Worm (Caenorhabditis elegans) whole organism, young adult: ENCODE data around the gene Y45F10D.6.

Experiments used
- B0019.2 ChIP-seq: fragments of 200-800 bp; sonication (Bioruptor generic); conservative IDR thresholded peaks from 2 replicates; pipeline ENCODE4 v1.3.6; 2022; ENCODE audit warnings: missing genetic modification reagents, missing genetic modification characterization, missing compliant biosample characterization
- B0035.1 ChIP-seq: sonication (generic microtip); optimal IDR thresholded peaks from 2 replicates; lab custom pipeline; 2016; ENCODE audit warnings: missing genetic modification characterization, mild to moderate bottlenecking, missing compliant biosample characterization, missing genotype, missing genetic modification reagents
- F22D6.2 ChIP-seq: sonication (generic microtip); optimal IDR thresholded peaks from 2 replicates; lab custom pipeline; 2016; ENCODE audit warnings: mild to moderate bottlenecking, missing genetic modification characterization, missing compliant biosample characterization
- F23B12.7 ChIP-seq: sonication (generic microtip); optimal IDR thresholded peaks from 2 replicates; lab custom pipeline; 2017; ENCODE audit warnings: missing genetic modification characterization, mild to moderate bottlenecking, missing compliant biosample characterization, antibody characterized with exemption, moderate library complexity; ENCODE audit not compliant: insufficient read depth
- F33H1.4 ChIP-seq: fragments of 200-800 bp; sonication (Bioruptor generic); IDR thresholded peaks from 2 replicates; pipeline ENCODE4 v1.3.6; 2022; ENCODE audit warnings: missing genetic modification reagents, missing genetic modification characterization, missing compliant biosample characterization
- F39B2.1 ChIP-seq: fragments of 200-800 bp; sonication (Bioruptor generic); IDR thresholded peaks from 2 replicates; pipeline ENCODE4 v1.3.6; 2022; ENCODE audit warnings: missing genetic modification reagents, missing genetic modification characterization, missing compliant biosample characterization
- T26A5.8 ChIP-seq: sonication (generic microtip); optimal IDR thresholded peaks from 2 replicates; lab custom pipeline; 2016; ENCODE audit warnings: missing genetic modification characterization, missing compliant biosample characterization
- Y53G8AR.9 ChIP-seq: fragments of 200-800 bp; sonication (Bioruptor generic); conservative IDR thresholded peaks from 2 replicates; pipeline ENCODE4 v1.3.6; 2022; ENCODE audit warnings: missing genetic modification reagents, missing genetic modification characterization, missing compliant biosample characterization
- Y79H2A.3 ChIP-seq: fragments of 200-800 bp; sonication (Bioruptor generic); conservative IDR thresholded peaks from 2 replicates; pipeline ENCODE4 v1.3.6; 2022; ENCODE audit warnings: missing genetic modification reagents, missing genetic modification characterization, missing compliant biosample characterization
- ZK185.1 ChIP-seq: sonication (generic microtip); optimal IDR thresholded peaks from 2 replicates; lab custom pipeline; 2016; ENCODE audit warnings: mild to moderate bottlenecking, missing genetic modification characterization, missing compliant biosample characterization; ENCODE audit not compliant: poor library complexity, severe bottlenecking
- ama-1 ChIP-seq, 3 experiments: fragments of 150-350 bp in 1 of 3; sonication (generic microtip) in 2 of 3; optimal IDR thresholded peaks; 2 replicates each; lab custom pipeline; 2014 to 2018; ENCODE audit warnings: missing biosample characterization in 2 of 3, missing genetic modification characterization in 2 of 3, missing genetic modification reagents in 2 of 3
- aptf-3 ChIP-seq: fragments of 200-800 bp; sonication (Bioruptor generic); IDR thresholded peaks from 2 replicates; pipeline ENCODE4 v1.3.6; 2022; ENCODE audit warnings: missing genetic modification characterization, missing compliant biosample characterization
- ceh-79 ChIP-seq: sonication (generic microtip); optimal IDR thresholded peaks from 2 replicates; lab custom pipeline; 2017; ENCODE audit warnings: mild to moderate bottlenecking, missing genetic modification characterization, missing compliant biosample characterization
- chd-7 ChIP-seq: sonication (generic microtip); optimal IDR thresholded peaks from 2 replicates; lab custom pipeline; 2016; ENCODE audit warnings: mild to moderate bottlenecking, missing genetic modification characterization, moderate library complexity, missing compliant biosample characterization
- dox-1 ChIP-seq: fragments of 200-800 bp; sonication (Bioruptor generic); IDR thresholded peaks from 2 replicates; pipeline ENCODE4 v1.3.6; 2022; ENCODE audit warnings: missing genetic modification reagents, missing genetic modification characterization, missing compliant biosample characterization
- ets-4 ChIP-seq: fragments of 200-800 bp; sonication (Bioruptor generic); optimal IDR thresholded peaks from 2 replicates; lab custom pipeline; 2018; ENCODE audit warnings: mild to moderate bottlenecking, missing genetic modification characterization, missing compliant biosample characterization
- fkh-3 ChIP-seq: sonication (generic microtip); optimal IDR thresholded peaks from 2 replicates; lab custom pipeline; 2016; ENCODE audit warnings: mild to moderate bottlenecking, missing genetic modification characterization, missing compliant biosample characterization
- him-1 ChIP-seq: sonication (generic microtip); optimal IDR thresholded peaks from 2 replicates; lab custom pipeline; 2016; ENCODE audit warnings: missing genotype, missing genetic modification reagents, missing genetic modification characterization, missing compliant biosample characterization
- hlh-12 ChIP-seq: sonication (generic microtip); optimal IDR thresholded peaks from 2 replicates; lab custom pipeline; 2016; ENCODE audit warnings: missing genetic modification characterization, missing compliant biosample characterization
- hmg-1.2 ChIP-seq: fragments of 200-800 bp; sonication (Bioruptor generic); IDR thresholded peaks from 2 replicates; pipeline ENCODE4 v1.3.6; 2022; ENCODE audit warnings: missing genetic modification reagents, missing genetic modification characterization, missing compliant biosample characterization
- hmg-20 ChIP-seq: fragments of 200-800 bp; sonication (Bioruptor generic); IDR thresholded peaks from 2 replicates; pipeline ENCODE4 v1.3.6; 2022; ENCODE audit warnings: missing genetic modification reagents, missing genetic modification characterization, missing compliant biosample characterization
- let-607 ChIP-seq, 2 experiments: fragments of 200-800 bp in 1 of 2; sonication (Bioruptor generic) in 1 of 2; sonication (generic microtip) in 1 of 2; optimal IDR thresholded peaks; 2 replicates each; lab custom pipeline; 2016 to 2018; ENCODE audit warnings: mild to moderate bottlenecking in 2 of 2, missing compliant biosample characterization in 2 of 2, missing genetic modification characterization in 2 of 2, moderate library complexity in 2 of 2, missing genotype in 1 of 2
- lin-26 ChIP-seq: fragments of 200-800 bp; sonication (Bioruptor generic); IDR thresholded peaks from 2 replicates; pipeline ENCODE4 v1.3.6; 2022; ENCODE audit warnings: missing genetic modification reagents, missing genetic modification characterization, missing compliant biosample characterization
- lin-40 ChIP-seq: sonication (generic microtip); optimal IDR thresholded peaks from 2 replicates; lab custom pipeline; 2016; ENCODE audit warnings: missing genetic modification characterization, mild to moderate bottlenecking, missing compliant biosample characterization, missing genotype, missing genetic modification reagents
- lir-1 ChIP-seq: fragments of 200-800 bp; sonication (Bioruptor generic); conservative IDR thresholded peaks from 2 replicates; pipeline ENCODE4 v1.3.6; 2022; ENCODE audit warnings: missing genetic modification reagents, missing genetic modification characterization, missing compliant biosample characterization
- lsl-1 ChIP-seq: fragments of 200-800 bp; sonication (Bioruptor generic); optimal IDR thresholded peaks from 2 replicates; lab custom pipeline; 2018; ENCODE audit warnings: mild to moderate bottlenecking, missing genetic modification characterization, moderate library complexity, missing compliant biosample characterization
- mes-4 ChIP-seq: sonication (generic microtip); optimal IDR thresholded peaks from 2 replicates; lab custom pipeline; 2016; ENCODE audit warnings: missing genotype, missing genetic modification characterization, missing compliant biosample characterization
- mxl-1 ChIP-seq: sonication (generic microtip); optimal IDR thresholded peaks from 2 replicates; lab custom pipeline; 2016; ENCODE audit warnings: missing genetic modification characterization, missing compliant biosample characterization
- nhr-80 ChIP-seq: sonication (generic microtip); optimal IDR thresholded peaks from 2 replicates; lab custom pipeline; 2016; ENCODE audit warnings: missing genetic modification characterization, missing compliant biosample characterization
- pha-4 ChIP-seq: fragments of 150-350 bp; sonication (generic microtip); optimal IDR thresholded peaks from 2 replicates; lab custom pipeline; 2014; ENCODE audit warnings: missing biosample characterization, missing genetic modification reagents, missing genetic modification characterization
- repo-1 ChIP-seq: sonication (generic microtip); optimal IDR thresholded peaks from 2 replicates; lab custom pipeline; 2017; ENCODE audit warnings: mild to moderate bottlenecking, missing genetic modification characterization, missing compliant biosample characterization
- snpc-1.3 ChIP-seq: sonication (generic microtip); optimal IDR thresholded peaks from 2 replicates; lab custom pipeline; 2017; ENCODE audit warnings: missing genetic modification characterization, mild to moderate bottlenecking, missing compliant biosample characterization, antibody characterized with exemption, moderate library complexity, missing genotype, missing genetic modification reagents; ENCODE audit not compliant: insufficient read depth
- unc-130 ChIP-seq: sonication (generic microtip); optimal IDR thresholded peaks from 2 replicates; lab custom pipeline; 2016; ENCODE audit warnings: missing genetic modification reagents, missing genetic modification characterization, missing compliant biosample characterization
- unc-62 ChIP-seq: fragments of 150-350 bp; optimal IDR thresholded peaks from 2 replicates; lab custom pipeline; 2014; ENCODE audit warnings: missing biosample characterization, missing genetic modification reagents, missing genetic modification characterization
- zim-3 ChIP-seq: sonication (generic microtip); optimal IDR thresholded peaks from 2 replicates; lab custom pipeline; 2017; ENCODE audit warnings: mild to moderate bottlenecking, missing genetic modification characterization, moderate library complexity, missing compliant biosample characterization
- ztf-22 ChIP-seq: fragments of 200-800 bp; sonication (Bioruptor generic); optimal IDR thresholded peaks from 2 replicates; lab custom pipeline; 2018; ENCODE audit warnings: mild to moderate bottlenecking, missing genetic modification characterization, moderate library complexity, missing compliant biosample characterization
- ztf-6 ChIP-seq: fragments of 200-800 bp; sonication (Bioruptor generic); IDR thresholded peaks from 2 replicates; pipeline ENCODE4 v1.3.6; 2022; ENCODE audit warnings: missing genetic modification reagents, missing genetic modification characterization, missing compliant biosample characterization

The Y45F10D.6 gene

ce11 chrIV:13763449-13763848, 34.3 kb downstream of the Y45F10D.6 start:
- TF ChIP-seq Y53G8AR.9 (GFP tag; lab: Robert Waterston, UW) (no peak), ceh-79 (no peak), hmg-1.2 (GFP tag; lab: Robert Waterston, UW) (no peak), lsl-1 (GFP tag; lab: Kevin White, UChicago) (no peak), fkh-3 (tag; lab: Kevin White, UChicago) (no peak), F33H1.4 (GFP tag; lab: Robert Waterston, UW) (no peak), dox-1 (GFP tag; lab: Robert Waterston, UW) (no peak), B0019.2 (GFP tag; lab: Robert Waterston, UW) (no peak), aptf-3 (GFP tag; lab: Robert Waterston, UW) (no peak), hmg-20 (GFP tag; lab: Robert Waterston, UW) (no peak), pha-4 (tag; lab: Kevin White, UChicago) (no peak), lir-1 (no peak), mes-4 (tag; lab: Kevin White, UChicago) (no peak), mxl-1 (no peak), lin-26 (no peak), ztf-6 (no peak), F23B12.7 (tag; lab: Kevin White, UChicago) (no peak)

ce11 chrIV:13755619-13756018, 42.1 kb downstream of the Y45F10D.6 start:
- TF ChIP-seq F39B2.1 (GFP tag; lab: Robert Waterston, UW) (no peak), B0035.1 (tag; lab: Kevin White, UChicago) (no peak), B0019.2 (GFP tag; lab: Robert Waterston, UW) (no peak), repo-1 (tag; lab: Kevin White, UChicago) (no peak), F22D6.2 (tag; lab: Kevin White, UChicago) (no peak), Y79H2A.3 (GFP tag; lab: Robert Waterston, UW) (no peak)

ce11 chrIV:13750033-13750432, 47.7 kb downstream of the Y45F10D.6 start, which contains the start of gene sorb-1:
sorb-1 (plus strand) TSS chrIV:13750333.
- TF ChIP-seq ets-4 = no peak
- TF ChIP-seq T26A5.8 (tag; lab: Kevin White, UChicago) = no peak
- TF ChIP-seq B0035.1 (tag; lab: Kevin White, UChicago) = no peak
- no peak for TF ChIP-seq lsl-1 (GFP tag; lab: Kevin White, UChicago)
- no peak for TF ChIP-seq nhr-80 (tag; lab: Kevin White, UChicago)
- TF ChIP-seq let-607 (tag; optimal IDR thresholded peaks at IDR 0.05; lab: Kevin White, UChicago) = no peak
- TF ChIP-seq chd-7 (tag; lab: Kevin White, UChicago) = no peak
- TF ChIP-seq him-1 (tag; lab: Kevin White, UChicago) = no peak
- no peak for TF ChIP-seq ztf-22
- no peak for TF ChIP-seq ZK185.1 (tag; lab: Kevin White, UChicago)
- TF ChIP-seq unc-130 = no peak
- no peak for TF ChIP-seq F33H1.4 (GFP tag; lab: Robert Waterston, UW)
- no peak for TF ChIP-seq snpc-1.3
- TF ChIP-seq lin-40 (tag; lab: Kevin White, UChicago) = no peak
- TF ChIP-seq hlh-12 (tag; lab: Kevin White, UChicago) = no peak
- no peak for TF ChIP-seq B0019.2 (GFP tag; lab: Robert Waterston, UW)
- no peak for TF ChIP-seq unc-62 (GFP tag; lab: Kevin White, UChicago)
- TF ChIP-seq ama-1 (optimal IDR thresholded peaks at IDR 0.05; lab: Kevin White, UChicago) = no peak
- TF ChIP-seq ama-1 (GFP tag; optimal IDR thresholded peaks at IDR 0.05; lab: Kevin White, UChicago) = no peak
- TF ChIP-seq zim-3 = no peak
